Fruit fly (Drosophila melanogaster) whole organism, pupa: ENCODE measurements around the gene mthl10.

Source experiments
- CG10348 ChIP-seq: fragments of 200-800 bp; sonication (Bioruptor generic); IDR thresholded peaks from 2 replicates; pipeline ENCODE4 v1.3.6; 2022; ENCODE audit warnings: missing biosample characterization, missing genetic modification characterization
- CG12605 ChIP-seq: fragments of 200-800 bp; sonication (Bioruptor generic); IDR thresholded peaks from 2 replicates; pipeline ENCODE4 v1.3.6; 2022; ENCODE audit warnings: missing biosample characterization, missing genetic modification characterization
- CG13204 ChIP-seq: fragments of 200-800 bp; sonication (Bioruptor generic); optimal IDR thresholded peaks from 2 replicates; lab custom pipeline; 2018; ENCODE audit warnings: missing biosample characterization, mild to moderate bottlenecking, missing genetic modification characterization, moderate library complexity
- CG15710 ChIP-seq: fragments of 200-800 bp; sonication (Bioruptor generic); optimal IDR thresholded peaks from 2 replicates; lab custom pipeline; 2018; ENCODE audit warnings: missing biosample characterization, mild to moderate bottlenecking, missing genetic modification characterization, moderate library complexity
- CG4496 ChIP-seq: fragments of 200-800 bp; sonication (Bioruptor generic); IDR thresholded peaks from 3 replicates; pipeline ENCODE4 v1.3.6; 2022; ENCODE audit warnings: missing biosample characterization, missing genetic modification characterization
- CG8159 ChIP-seq: fragments of 200-800 bp; sonication (Bioruptor generic); optimal IDR thresholded peaks from 3 replicates; lab custom pipeline; 2018; ENCODE audit warnings: missing biosample characterization, mild to moderate bottlenecking, missing genetic modification characterization, moderate library complexity
- CG8301 ChIP-seq: fragments of 200-800 bp; sonication (Bioruptor generic); optimal IDR thresholded peaks from 2 replicates; lab custom pipeline; 2018; ENCODE audit warnings: missing biosample characterization, mild to moderate bottlenecking, missing genetic modification characterization
- EcR ChIP-seq: fragments of 200-800 bp; sonication (Bioruptor generic); optimal IDR thresholded peaks from 3 replicates; lab custom pipeline; 2019; ENCODE audit warnings: missing biosample characterization, missing genetic modification characterization, mild to moderate bottlenecking, moderate library complexity, missing genetic modification reagents
- Snoo ChIP-seq: fragments of 200-800 bp; sonication (Bioruptor generic); optimal IDR thresholded peaks from 3 replicates; lab custom pipeline; 2017; ENCODE audit warnings: missing biosample characterization, mild to moderate bottlenecking, missing genetic modification characterization, inconsistent platforms

dm6 chr3L:374582-374981, 31.9 kb upstream of the mthl10 start:
- no peak for TF ChIP-seq CG8159
- no peak for TF ChIP-seq Snoo (tag; lab: Kevin White, UChicago)
- no peak for TF ChIP-seq CG12605 (GFP tag; lab: Robert Waterston, UW)
- TF ChIP-seq CG13204 = no peak
- no peak for TF ChIP-seq CG10348
- TF ChIP-seq CG4496 = no peak
- TF ChIP-seq CG8301 = no peak
- no peak for TF ChIP-seq EcR
- no peak for TF ChIP-seq CG15710 (tag; lab: Kevin White, UChicago)
